Worm (Caenorhabditis elegans) whole organism, L3 larva: ENCODE data around the gene F58F12.2.

ENCODE experiments used
- aly-2 ChIP-seq: fragments of 150-350 bp; optimal IDR thresholded peaks from 2 replicates; lab custom pipeline; 2014; ENCODE audit warnings: missing biosample characterization, missing genetic modification characterization
- ceh-28 ChIP-seq: fragments of 150-350 bp; optimal IDR thresholded peaks from 2 replicates; lab custom pipeline; 2014; ENCODE audit warnings: missing biosample characterization, missing genetic modification reagents, missing genetic modification characterization
- egl-27 ChIP-seq: sonication (generic microtip); optimal IDR thresholded peaks from 4 replicates; lab custom pipeline; 2017; ENCODE audit warnings: missing biosample characterization, missing genetic modification reagents, missing genetic modification characterization
- elt-3 ChIP-seq, 3 experiments: fragments of 150-350 bp in 1 of 3; sonication (generic microtip) in 2 of 3; optimal IDR thresholded peaks; 2 replicates in 2 of 3; 4 replicates in 1 of 3; lab custom pipeline; 2014 to 2017; ENCODE audit warnings: missing biosample characterization in 3 of 3, missing genetic modification characterization in 3 of 3
- fos-1 ChIP-seq: fragments of 150-350 bp; optimal IDR thresholded peaks from 2 replicates; lab custom pipeline; 2014; ENCODE audit warnings: missing biosample characterization, missing genetic modification characterization
- jun-1 ChIP-seq: fragments of 150-350 bp; optimal IDR thresholded peaks from 2 replicates; lab custom pipeline; 2014; ENCODE audit warnings: missing biosample characterization, missing genetic modification reagents, missing genetic modification characterization
- lin-15B ChIP-seq: fragments of 150-350 bp; optimal IDR thresholded peaks from 2 replicates; lab custom pipeline; 2014; ENCODE audit warnings: missing biosample characterization, missing genetic modification characterization
- nfya-1 ChIP-seq: sonication (generic microtip); optimal IDR thresholded peaks from 2 replicates; lab custom pipeline; 2017; ENCODE audit warnings: missing genetic modification characterization, mild to moderate bottlenecking, missing compliant biosample characterization, antibody characterized with exemption, moderate library complexity; ENCODE audit not compliant: insufficient read depth
- nhr-237 ChIP-seq: fragments of 150-350 bp; optimal IDR thresholded peaks from 2 replicates; lab custom pipeline; 2014; ENCODE audit warnings: missing biosample characterization, missing genetic modification characterization
- nhr-77 ChIP-seq: fragments of 150-350 bp; optimal IDR thresholded peaks from 2 replicates; lab custom pipeline; 2014; ENCODE audit warnings: missing biosample characterization, missing genetic modification characterization
- tbx-2 ChIP-seq: sonication (generic microtip); optimal IDR thresholded peaks from 2 replicates; lab custom pipeline; 2016; ENCODE audit warnings: mild to moderate bottlenecking, missing genetic modification characterization, missing compliant biosample characterization
- unc-62 ChIP-seq: fragments of 150-350 bp; sonication (generic microtip); optimal IDR thresholded peaks from 4 replicates; lab custom pipeline; 2014; ENCODE audit warnings: missing biosample characterization, missing genetic modification reagents, missing genetic modification characterization
- ztf-11 ChIP-seq: fragments of 150-350 bp; optimal IDR thresholded peaks from 2 replicates; lab custom pipeline; 2014; ENCODE audit warnings: missing biosample characterization, missing genetic modification characterization

- TF ChIP-seq fos-1 = no peak
- TF ChIP-seq egl-27 (tag; lab: Kevin White, UChicago) = no peak
- no peak for TF ChIP-seq unc-62
- no peak for TF ChIP-seq lin-15B (tag; lab: Kevin White, UChicago)
- no peak for TF ChIP-seq jun-1 (tag; lab: Kevin White, UChicago)
- TF ChIP-seq tbx-2 (tag; lab: Kevin White, UChicago) = no peak
- TF ChIP-seq elt-3 (tag; optimal IDR thresholded peaks at IDR 0.05; lab: Kevin White, UChicago) = no peak
- no peak for TF ChIP-seq ceh-28 (tag; lab: Kevin White, UChicago)
- no peak for TF ChIP-seq nfya-1
- TF ChIP-seq ztf-11 (tag; lab: Kevin White, UChicago) = no peak
- TF ChIP-seq aly-2 = no peak
- TF ChIP-seq nhr-77 (tag; lab: Kevin White, UChicago) = no peak
- TF ChIP-seq nhr-237 (tag; lab: Kevin White, UChicago) = no peak
Observed at ce11 chrII:6391195-6391594, 3.4 kb upstream of the F58F12.2 start, which contains the start of gene F58F12.3.
